Fruit fly (Drosophila melanogaster): ENCODE measurements around the gene CG9698.

DNA sequence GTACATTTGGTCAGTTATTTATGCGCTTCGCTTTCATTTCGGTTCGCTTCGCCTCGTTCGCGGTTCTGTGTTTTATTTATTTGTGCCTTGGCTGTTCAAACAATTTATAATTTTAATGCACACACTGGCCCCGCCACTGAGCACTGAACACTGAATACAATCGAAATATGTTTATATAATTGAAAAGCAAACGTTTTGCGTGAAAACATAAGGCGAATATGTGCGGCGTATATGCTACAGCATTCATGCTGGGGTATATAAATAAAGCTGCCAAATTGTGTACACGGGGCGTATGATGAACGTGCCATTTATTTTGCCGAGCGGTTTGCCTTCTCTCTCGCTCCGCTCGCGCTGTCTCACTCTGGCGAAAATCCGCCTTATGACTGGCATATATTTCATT, 22.3 kb downstream of the CG9698 start:
- TF ChIP-seq Ets98B (GFP tag; IDR thresholded peaks at IDR 0.05) (no peak), Snoo (tag; optimal IDR thresholded peaks at IDR 0.05) (no peak), CG34367 (tag; optimal IDR thresholded peaks at IDR 0.05) (no peak), rn (GFP tag; IDR thresholded peaks at IDR 0.05) (no peak), CG9948 (tag; optimal IDR thresholded peaks at IDR 0.05) (no peak)

All from whole organism, pupa.